Fruit fly (Drosophila melanogaster): ENCODE results near the gene DNAlig3.

Gene DNAlig3

DNA sequence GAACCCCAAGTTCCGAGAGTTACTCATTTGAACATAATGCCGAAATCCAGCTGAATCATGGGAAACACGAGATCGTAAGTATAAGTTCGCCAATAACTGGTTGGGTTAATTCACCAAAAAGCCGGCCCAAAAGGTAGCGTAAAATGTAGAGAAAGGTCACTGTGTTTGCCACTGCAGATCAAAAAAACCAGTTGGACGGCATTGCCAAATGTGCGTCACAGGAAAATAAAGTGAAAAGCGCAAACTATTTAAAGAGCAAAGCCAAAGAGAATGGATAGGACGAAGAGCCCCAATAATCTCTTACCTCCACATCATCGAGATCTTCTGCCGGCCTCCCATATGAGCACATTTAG lies 31.0 kb downstream of the DNAlig3 start:
- TF ChIP-seq EcR (GFP tag; optimal IDR thresholded peaks at IDR 0.05) (peak in 1 of 2 experiments; percentile 64), psq (optimal IDR thresholded peaks at IDR 0.05) (no peak)

DNA sequence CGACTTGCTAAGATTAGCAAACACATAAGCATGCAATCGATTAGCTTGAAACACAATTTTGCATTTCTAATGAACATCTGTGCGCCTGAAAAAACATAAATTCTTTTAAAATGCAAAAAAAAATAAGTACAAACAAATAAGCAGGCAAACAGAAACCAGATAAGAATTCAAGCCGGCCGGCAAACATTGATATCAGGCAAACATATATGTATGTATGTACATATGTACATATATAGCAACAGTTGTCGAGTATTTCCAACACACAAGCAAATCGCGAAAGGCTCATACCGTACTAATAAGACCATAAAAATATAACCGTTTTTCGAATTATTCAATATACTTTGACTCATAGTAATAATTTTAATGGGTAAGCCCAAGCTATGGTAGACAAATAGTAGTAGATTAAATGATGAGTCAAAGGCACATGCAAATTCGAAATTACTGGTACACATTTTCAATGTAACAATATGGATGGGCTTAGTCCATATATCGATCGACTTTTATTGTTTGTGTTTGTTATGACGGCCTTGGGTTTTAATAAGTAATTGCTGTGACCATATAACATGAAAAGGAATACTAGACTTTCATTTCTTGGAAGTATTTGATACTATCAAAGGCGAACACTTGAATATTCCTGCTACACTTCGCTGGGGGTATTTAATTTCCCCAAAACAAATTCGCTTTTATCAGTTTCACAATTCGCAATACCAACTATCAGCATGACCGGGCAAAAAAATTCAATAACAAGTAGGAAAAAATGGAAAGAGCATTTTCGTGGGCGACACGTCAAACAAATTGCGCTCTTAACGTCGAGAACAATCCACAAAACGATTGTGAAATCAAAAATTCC lies 31.6 kb downstream of the DNAlig3 start:
- TF ChIP-seq EcR (GFP tag; optimal IDR thresholded peaks at IDR 0.05): no peak
- no peak for TF ChIP-seq usp (GFP tag; optimal IDR thresholded peaks at IDR 0.05)

DNA sequence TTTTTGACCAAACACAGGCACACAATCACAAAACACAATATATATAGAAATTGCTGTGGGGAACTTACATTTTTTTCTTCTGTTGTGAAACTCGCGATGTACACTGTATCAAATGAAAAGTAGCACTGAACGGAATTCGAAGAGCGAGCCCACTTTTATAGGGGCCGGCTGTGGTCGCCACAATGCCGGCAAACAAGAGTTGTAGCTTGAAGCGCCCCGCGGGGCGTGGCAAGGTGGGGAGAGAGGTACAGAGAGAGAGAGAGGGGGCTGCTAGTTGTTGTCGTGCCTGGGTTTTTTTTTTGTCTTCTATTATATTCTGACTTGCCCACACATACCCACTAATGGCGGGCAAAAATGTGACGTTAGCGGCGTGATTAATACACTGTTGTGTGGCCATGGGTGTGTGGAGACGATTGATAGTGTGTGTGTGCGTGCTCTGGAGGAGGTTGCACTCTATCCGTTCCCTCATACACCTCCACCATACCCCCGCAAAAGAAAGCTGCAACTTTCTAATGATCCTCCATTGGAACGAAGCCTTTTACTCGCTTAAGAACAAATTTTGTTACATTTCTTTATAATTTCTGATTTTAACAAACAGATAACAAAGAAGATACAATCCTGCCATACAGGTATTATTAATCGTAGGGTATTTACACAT lies 32.4 kb downstream of the DNAlig3 start, which contains the start of gene GstD1:
TSS of gene GstD1 (minus strand) at position 134 of the 658 bp plus-strand sequence.
- TF ChIP-seq CG8478 (optimal IDR thresholded peaks at IDR 0.05) (no peak), psq (optimal IDR thresholded peaks at IDR 0.05) (no peak), EcR (GFP tag; optimal IDR thresholded peaks at IDR 0.05) (peak in 1 of 2 experiments; percentile 4)

DNA sequence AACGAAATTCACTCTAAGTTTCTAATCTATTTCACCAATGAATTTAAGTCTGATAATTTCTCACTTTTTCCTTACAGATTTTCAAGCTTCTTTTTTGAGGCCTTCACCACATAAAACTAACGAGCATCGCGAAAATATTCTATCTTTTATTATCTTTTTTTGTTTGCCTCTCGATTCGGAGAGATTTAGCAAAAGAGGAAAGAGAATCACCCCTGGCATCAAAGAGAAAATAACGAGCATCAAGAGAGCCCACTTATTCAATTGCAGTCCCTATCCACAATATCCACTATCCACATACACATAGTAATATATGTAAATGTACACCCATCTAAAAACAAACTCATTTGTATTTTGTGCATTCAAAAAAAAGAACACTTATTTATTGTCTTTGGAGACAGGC lies 34.2 kb downstream of the DNAlig3 start, which contains the start of gene GstD9:
TSS of gene GstD9 (minus strand) at position 101 of the 400 bp plus-strand sequence.
- TF ChIP-seq CG8478 (optimal IDR thresholded peaks at IDR 0.05) (no peak), Dll (optimal IDR thresholded peaks at IDR 0.05) (no peak), psq (optimal IDR thresholded peaks at IDR 0.05) (no peak), usp (GFP tag; optimal IDR thresholded peaks at IDR 0.05) (no peak), EcR (GFP tag; optimal IDR thresholded peaks at IDR 0.05) (no peak), pan (optimal IDR thresholded peaks at IDR 0.05) (no peak)

DNA sequence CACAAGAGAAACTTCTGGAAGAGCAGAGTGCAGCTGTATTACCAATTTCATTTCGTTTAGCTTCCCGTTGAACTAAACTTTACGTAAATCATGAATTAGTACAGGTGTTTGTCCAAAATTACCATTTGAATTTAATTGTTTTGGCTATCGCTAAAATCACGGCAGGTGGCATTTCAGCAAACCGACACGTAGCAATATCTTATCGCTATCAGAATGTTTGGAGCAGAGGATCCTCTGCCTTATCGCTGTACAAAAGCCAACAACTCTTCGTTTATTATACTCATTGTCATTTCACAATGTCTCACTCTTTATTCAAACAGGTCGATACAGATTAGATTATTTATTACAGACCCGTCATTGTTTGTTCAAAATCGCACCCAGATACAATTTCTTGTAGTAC lies 35.8 kb downstream of the DNAlig3 start:
- TF ChIP-seq psq (optimal IDR thresholded peaks at IDR 0.05) (no peak), usp (GFP tag; optimal IDR thresholded peaks at IDR 0.05) (no peak), pan (optimal IDR thresholded peaks at IDR 0.05) (no peak), Dll (optimal IDR thresholded peaks at IDR 0.05) (no peak), CG8478 (optimal IDR thresholded peaks at IDR 0.05) (no peak), EcR (GFP tag; optimal IDR thresholded peaks at IDR 0.05) (no peak)

DNA sequence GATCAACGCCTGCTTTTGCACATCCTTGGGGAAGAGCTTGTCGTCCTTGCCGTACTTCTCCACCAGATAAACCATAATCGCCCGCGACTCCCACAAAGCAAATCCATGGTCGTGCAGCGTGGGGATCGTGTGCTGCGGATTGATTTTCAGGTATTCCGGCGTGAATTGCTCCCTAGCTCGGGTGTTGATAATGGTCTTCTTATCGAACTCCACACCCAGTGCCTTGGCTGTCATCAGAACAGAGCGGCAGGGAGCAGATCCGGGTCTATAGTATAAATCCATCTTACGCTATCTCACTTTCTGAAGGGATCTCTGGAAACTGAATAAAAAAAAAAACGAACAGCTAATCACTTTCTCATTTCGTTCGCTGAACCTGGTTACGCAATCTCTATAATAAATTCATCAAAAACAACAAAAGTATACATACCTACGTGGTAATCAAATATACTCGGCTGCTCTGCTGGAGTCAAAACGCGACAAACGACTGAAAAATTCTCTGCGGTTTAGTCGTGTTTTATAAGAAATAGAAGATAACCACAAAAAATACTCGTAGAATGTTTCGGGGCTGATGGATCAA lies 36.3 kb downstream of the DNAlig3 start, which contains the start of gene GstD10:
TSS of gene GstD10 (minus strand) at position 472 of the 577 bp plus-strand sequence.
- no peak for TF ChIP-seq Dll (optimal IDR thresholded peaks at IDR 0.05)
- TF ChIP-seq EcR (GFP tag; optimal IDR thresholded peaks at IDR 0.05): no peak
- no peak for TF ChIP-seq psq (optimal IDR thresholded peaks at IDR 0.05)
- TF ChIP-seq pan (optimal IDR thresholded peaks at IDR 0.05): no peak
- TF ChIP-seq CG8478 (optimal IDR thresholded peaks at IDR 0.05): no peak
- TF ChIP-seq usp (GFP tag; optimal IDR thresholded peaks at IDR 0.05): no peak

DNA sequence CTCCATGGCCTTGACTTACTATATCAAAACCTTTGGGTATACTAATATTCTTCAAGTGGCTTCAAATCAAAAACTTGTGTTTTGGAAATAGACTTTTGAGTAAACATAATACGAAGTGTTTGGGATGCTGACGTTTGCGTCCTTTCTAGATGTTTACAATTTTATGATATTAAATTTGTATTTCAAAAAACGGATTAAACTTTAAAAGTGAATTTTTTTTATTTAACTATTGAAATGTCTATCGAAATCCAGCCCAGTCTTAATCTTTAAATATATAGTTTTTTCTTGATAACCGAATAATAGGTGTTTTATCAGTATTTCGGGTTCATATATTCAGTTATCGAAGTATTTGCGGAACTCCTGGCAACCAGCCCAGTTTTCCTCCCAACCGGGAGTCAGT lies 37.1 kb downstream of the DNAlig3 start, which contains the start of gene Tim17a1:
TSS of gene Tim17a1 (minus strand) at position 101 of the 400 bp plus-strand sequence.
- TF ChIP-seq pan (optimal IDR thresholded peaks at IDR 0.05) (no peak), usp (GFP tag; optimal IDR thresholded peaks at IDR 0.05) (no peak)

DNA sequence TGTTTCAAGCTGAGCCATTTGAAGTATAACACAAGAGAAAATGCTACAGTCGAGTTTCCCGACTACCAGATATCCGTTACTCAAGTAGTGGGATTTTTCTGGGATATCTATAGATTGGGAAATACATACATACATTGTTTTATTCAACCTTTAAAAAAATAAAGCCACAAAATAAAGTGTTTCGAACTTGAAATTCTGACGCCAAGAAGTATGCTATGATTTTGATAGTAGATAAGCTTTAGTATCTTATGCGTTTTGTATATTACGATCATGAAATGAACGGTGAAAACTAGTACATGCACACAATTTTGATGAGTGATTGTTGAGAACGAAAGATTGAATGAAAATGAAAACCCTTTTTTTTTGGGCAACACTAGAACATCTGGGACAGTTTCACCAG lies 38.1 kb downstream of the DNAlig3 start:
- TF ChIP-seq Dll (optimal IDR thresholded peaks at IDR 0.05): no peak
- TF ChIP-seq usp (GFP tag; optimal IDR thresholded peaks at IDR 0.05): no peak
- TF ChIP-seq CG8478 (optimal IDR thresholded peaks at IDR 0.05): no peak
- TF ChIP-seq EcR (GFP tag; optimal IDR thresholded peaks at IDR 0.05): no peak
- no peak for TF ChIP-seq psq (optimal IDR thresholded peaks at IDR 0.05)
- no peak for TF ChIP-seq pan (optimal IDR thresholded peaks at IDR 0.05)

DNA sequence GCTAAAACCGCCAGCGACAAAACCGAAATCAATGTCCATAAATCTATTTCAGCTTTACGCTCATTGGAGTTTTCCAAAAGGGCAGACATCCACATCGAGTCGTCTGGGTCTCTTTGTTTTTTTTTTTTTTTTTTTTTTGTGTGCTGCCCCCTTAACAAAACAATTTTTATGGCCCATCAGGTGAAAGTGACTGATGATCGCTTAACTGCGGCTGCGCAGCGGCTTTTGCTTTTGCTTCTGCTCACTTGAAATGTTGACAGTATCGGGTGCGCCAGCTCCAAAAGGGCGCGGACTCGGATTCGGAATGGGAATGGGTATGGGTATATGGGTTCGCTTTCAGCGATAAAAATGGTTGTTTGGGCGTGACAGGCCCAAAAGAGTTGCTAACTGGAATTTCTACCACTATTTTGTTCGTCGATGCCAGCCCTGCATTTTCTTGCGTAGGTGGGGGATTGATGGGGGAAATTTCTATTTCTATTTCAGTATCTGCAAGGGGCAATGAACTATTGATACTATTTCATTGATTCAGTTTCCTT lies 39.6 kb downstream of the DNAlig3 start:
- TF ChIP-seq pan (optimal IDR thresholded peaks at IDR 0.05) (no peak), CG8478 (optimal IDR thresholded peaks at IDR 0.05) (no peak), usp (GFP tag; optimal IDR thresholded peaks at IDR 0.05) (no peak), EcR (GFP tag; optimal IDR thresholded peaks at IDR 0.05) (no peak), psq (optimal IDR thresholded peaks at IDR 0.05) (no peak), Dll (optimal IDR thresholded peaks at IDR 0.05) (no peak)

DNA sequence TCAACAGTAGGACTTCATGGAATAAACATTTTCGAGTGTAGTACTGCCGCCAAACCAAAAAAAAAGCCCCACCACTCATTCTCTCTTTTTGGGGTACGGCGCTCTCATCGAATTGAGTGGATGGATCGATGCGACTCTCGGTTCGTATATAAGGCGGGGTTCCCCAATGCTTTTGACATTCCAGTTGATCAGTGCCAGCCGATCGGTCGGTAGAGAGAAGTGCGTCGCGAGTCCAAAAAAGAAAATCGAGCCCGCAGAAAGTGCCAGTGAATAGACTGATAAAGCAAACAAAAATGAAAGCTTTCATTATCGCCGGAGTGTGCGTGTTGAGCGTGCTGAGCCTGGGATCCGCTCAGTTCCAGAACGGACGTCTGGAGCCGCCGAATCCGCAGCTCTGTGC lies 41.8 kb downstream of the DNAlig3 start, which contains the start of gene CG4115:
TSS of gene CG4115 (plus strand) at position 172 of the 400 bp plus-strand sequence.
- no peak for TF ChIP-seq pan (optimal IDR thresholded peaks at IDR 0.05)
- no peak for TF ChIP-seq usp (GFP tag; optimal IDR thresholded peaks at IDR 0.05)
- no peak for TF ChIP-seq Dll (optimal IDR thresholded peaks at IDR 0.05)
- no peak for TF ChIP-seq psq (optimal IDR thresholded peaks at IDR 0.05)
- no peak for TF ChIP-seq CG8478 (optimal IDR thresholded peaks at IDR 0.05)
- TF ChIP-seq EcR (GFP tag; optimal IDR thresholded peaks at IDR 0.05): no peak

DNA sequence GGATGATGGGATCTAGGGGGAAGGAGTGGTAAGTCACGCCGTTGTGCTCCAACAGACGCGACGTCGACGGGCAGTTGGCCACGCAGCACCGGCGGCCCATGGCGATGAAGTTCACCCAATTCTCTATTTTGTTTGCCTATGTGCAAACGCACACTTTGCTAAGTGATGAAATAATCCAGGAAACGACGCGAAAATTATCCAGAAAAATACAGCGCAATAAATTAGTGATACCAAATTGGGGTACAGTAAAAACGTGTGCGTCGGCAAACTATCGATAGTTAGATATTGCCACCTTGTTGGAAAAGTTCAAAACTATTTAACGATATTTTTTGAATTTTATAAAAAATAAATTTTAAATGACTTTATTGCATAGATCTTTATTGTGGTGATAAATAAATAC lies 45.6 kb downstream of the DNAlig3 start, which contains the start of gene MBD-R2:
TSS of gene MBD-R2 (minus strand) at position 222 of the 400 bp plus-strand sequence.
- TF ChIP-seq psq (optimal IDR thresholded peaks at IDR 0.05) (no peak), pan (optimal IDR thresholded peaks at IDR 0.05) (no peak), CG8478 (optimal IDR thresholded peaks at IDR 0.05) (no peak), EcR (GFP tag; optimal IDR thresholded peaks at IDR 0.05) (no peak), usp (GFP tag; optimal IDR thresholded peaks at IDR 0.05) (no peak), Dll (optimal IDR thresholded peaks at IDR 0.05) (no peak)

DNA sequence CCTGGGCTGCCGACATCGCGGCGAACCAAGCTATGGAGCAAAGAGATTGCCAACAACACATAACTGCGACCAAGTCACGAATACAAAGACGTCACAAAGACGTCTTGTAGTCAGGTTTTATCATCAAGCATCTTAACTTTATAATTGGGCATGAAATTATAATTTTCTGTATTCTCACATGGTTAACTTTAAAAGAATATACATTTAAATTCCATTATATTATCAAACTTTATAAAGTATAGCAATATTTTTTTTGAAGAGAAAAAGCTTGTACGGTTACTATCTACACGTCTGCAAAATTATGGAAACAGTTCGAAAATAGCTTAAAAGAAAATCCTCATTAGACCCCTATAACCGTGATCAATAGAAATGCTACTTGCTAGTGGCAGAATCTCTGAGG lies 49.6 kb downstream of the DNAlig3 start, which contains the start of gene CG10041:
TSS of gene CG10041 (minus strand) at position 101 of the 400 bp plus-strand sequence.
- TF ChIP-seq CG8478 (optimal IDR thresholded peaks at IDR 0.05) (no peak), usp (GFP tag; optimal IDR thresholded peaks at IDR 0.05) (no peak), Dll (optimal IDR thresholded peaks at IDR 0.05) (no peak), EcR (GFP tag; optimal IDR thresholded peaks at IDR 0.05) (no peak), psq (optimal IDR thresholded peaks at IDR 0.05) (no peak), pan (optimal IDR thresholded peaks at IDR 0.05) (no peak)

Measured in whole organism.